Fruit fly (Drosophila melanogaster) whole organism, embryonic: ENCODE data around the gene Ac76E.

Experiments
- Asciz ChIP-seq: fragments of 200-800 bp; sonication (Bioruptor generic); optimal IDR thresholded peaks from 2 replicates; lab custom pipeline; 2017; ENCODE audit warnings: missing biosample characterization, mild to moderate bottlenecking, missing genetic modification characterization, missing genetic modification reagents
- CG11085 ChIP-seq: fragments of 200-800 bp; sonication (Bioruptor generic); IDR thresholded peaks from 2 replicates; pipeline ENCODE4 v1.3.6; 2022; ENCODE audit warnings: missing biosample characterization, missing genetic modification characterization
- CG11093 ChIP-seq: fragments of 200-800 bp; sonication (Bioruptor generic); IDR thresholded peaks from 3 replicates; pipeline ENCODE4 v1.3.6; 2022; ENCODE audit warnings: missing biosample characterization, missing genetic modification characterization
- CG12155 ChIP-seq: fragments of 200-800 bp; sonication (Bioruptor generic); optimal IDR thresholded peaks from 3 replicates; lab custom pipeline; 2016; ENCODE audit warnings: missing biosample characterization, missing genetic modification characterization
- CG12659 ChIP-seq: fragments of 200-800 bp; sonication (Bioruptor generic); optimal IDR thresholded peaks from 3 replicates; lab custom pipeline; 2017; ENCODE audit warnings: mild to moderate bottlenecking, missing biosample characterization, missing genetic modification reagents, missing genetic modification characterization
- CG14860 ChIP-seq: fragments of 200-800 bp; sonication (Bioruptor generic); IDR thresholded peaks from 3 replicates; pipeline ENCODE4 v1.3.6; 2022; ENCODE audit warnings: missing biosample characterization, missing genetic modification characterization; ENCODE audit not compliant: partially characterized antibody
- CG1529 ChIP-seq: fragments of 200-800 bp; sonication (Bioruptor generic); optimal IDR thresholded peaks from 3 replicates; lab custom pipeline; 2018; ENCODE audit warnings: missing biosample characterization, missing genetic modification characterization
- CG15479 ChIP-seq: fragments of 200-800 bp; sonication (Bioruptor generic); optimal IDR thresholded peaks from 3 replicates; lab custom pipeline; 2019; ENCODE audit warnings: missing biosample characterization, mild to moderate bottlenecking, missing genetic modification characterization, moderate library complexity
- CG15696 ChIP-seq: fragments of 200-800 bp; sonication (Bioruptor generic); optimal IDR thresholded peaks from 2 replicates; lab custom pipeline; 2019; ENCODE audit warnings: missing biosample characterization, mild to moderate bottlenecking, missing genetic modification characterization, moderate library complexity
- CG17186 ChIP-seq: fragments of 200-800 bp; sonication (Bioruptor generic); optimal IDR thresholded peaks from 3 replicates; lab custom pipeline; 2017; ENCODE audit warnings: missing biosample characterization, missing genetic modification reagents, missing genetic modification characterization
- CG17568 ChIP-seq: fragments of 200-800 bp; sonication (Bioruptor generic); optimal IDR thresholded peaks from 2 replicates; lab custom pipeline; 2018; ENCODE audit warnings: missing biosample characterization, mild to moderate bottlenecking, missing genetic modification characterization, moderate library complexity
- CG17802 ChIP-seq: fragments of 200-800 bp; sonication (Bioruptor generic); optimal IDR thresholded peaks from 2 replicates; lab custom pipeline; 2018; ENCODE audit warnings: missing biosample characterization, mild to moderate bottlenecking, missing genetic modification characterization, moderate library complexity
- CG17829 ChIP-seq: fragments of 200-800 bp; optimal IDR thresholded peaks from 2 replicates; lab custom pipeline; 2019; ENCODE audit warnings: missing biosample characterization, mild to moderate bottlenecking, missing genetic modification characterization, moderate library complexity
- CG2129 ChIP-seq: fragments of 200-800 bp; sonication (Bioruptor generic); IDR thresholded peaks from 2 replicates; pipeline ENCODE4 v1.3.6; 2022; ENCODE audit warnings: missing biosample characterization, missing genetic modification characterization; ENCODE audit not compliant: partially characterized antibody
- CG30020 ChIP-seq: fragments of 200-800 bp; optimal IDR thresholded peaks from 2 replicates; lab custom pipeline; 2019; ENCODE audit warnings: missing biosample characterization, mild to moderate bottlenecking, missing genetic modification characterization, moderate library complexity
- CG33557 ChIP-seq: fragments of 200-800 bp; sonication (Bioruptor generic); optimal IDR thresholded peaks from 2 replicates; lab custom pipeline; 2019; ENCODE audit warnings: missing biosample characterization, mild to moderate bottlenecking, missing genetic modification characterization, moderate library complexity
- CG34224 ChIP-seq: fragments of 200-800 bp; sonication (Bioruptor generic); IDR thresholded peaks from 3 replicates; pipeline ENCODE4 v1.3.6; 2022; ENCODE audit warnings: missing biosample characterization, missing genetic modification characterization; ENCODE audit not compliant: partially characterized antibody
- CG6765 ChIP-seq: fragments of 200-800 bp; sonication (Bioruptor generic); optimal IDR thresholded peaks from 3 replicates; lab custom pipeline; 2017; ENCODE audit warnings: missing biosample characterization, mild to moderate bottlenecking, missing genetic modification characterization
- CG6854 ChIP-seq: fragments of 200-800 bp; sonication (Bioruptor generic); optimal IDR thresholded peaks from 3 replicates; lab custom pipeline; 2017; ENCODE audit warnings: missing biosample characterization, mild to moderate bottlenecking, missing genetic modification characterization
- CG7271 ChIP-seq: fragments of 200-800 bp; sonication (Bioruptor generic); optimal IDR thresholded peaks from 2 replicates; lab custom pipeline; 2018; ENCODE audit warnings: missing biosample characterization, mild to moderate bottlenecking, missing genetic modification characterization, moderate library complexity
- CG7745 ChIP-seq: fragments of 200-800 bp; sonication (Bioruptor generic); optimal IDR thresholded peaks from 2 replicates; lab custom pipeline; 2018; ENCODE audit warnings: missing biosample characterization, mild to moderate bottlenecking, missing genetic modification characterization, moderate library complexity
- CG7963 ChIP-seq: fragments of 200-800 bp; sonication (Bioruptor generic); IDR thresholded peaks from 3 replicates; pipeline ENCODE4 v1.3.6; 2022; ENCODE audit warnings: missing biosample characterization, missing genetic modification characterization; ENCODE audit not compliant: partially characterized antibody
- CG7987 ChIP-seq: fragments of 200-800 bp; sonication (Bioruptor generic); optimal IDR thresholded peaks from 2 replicates; lab custom pipeline; 2018; ENCODE audit warnings: missing biosample characterization, mild to moderate bottlenecking, missing genetic modification characterization, moderate library complexity
- CG9797 ChIP-seq: fragments of 200-800 bp; sonication (Bioruptor generic); optimal IDR thresholded peaks from 3 replicates; lab custom pipeline; 2018; ENCODE audit warnings: missing biosample characterization, mild to moderate bottlenecking, missing genetic modification characterization
- Dll ChIP-seq: fragments of 200-800 bp; sonication (Bioruptor generic); IDR thresholded peaks from 4 replicates; pipeline ENCODE4 v1.3.6; 2022; ENCODE audit warnings: missing biosample characterization, missing genetic modification characterization; ENCODE audit not compliant: partially characterized antibody
- Dp ChIP-seq: fragments of 200-800 bp; sonication (Bioruptor generic); optimal IDR thresholded peaks from 2 replicates; lab custom pipeline; 2018; ENCODE audit warnings: missing biosample characterization, mild to moderate bottlenecking, missing genetic modification characterization, moderate library complexity
- E2f2 ChIP-seq: fragments of 200-800 bp; sonication (Bioruptor generic); IDR thresholded peaks from 2 replicates; pipeline ENCODE4 v1.3.6; 2022; ENCODE audit warnings: missing biosample characterization, missing genetic modification characterization
- NfI ChIP-seq: fragments of 200-800 bp; sonication (Bioruptor generic); optimal IDR thresholded peaks from 3 replicates; lab custom pipeline; 2018; ENCODE audit warnings: missing biosample characterization, mild to moderate bottlenecking, missing genetic modification characterization, moderate library complexity
- Scr ChIP-seq: fragments of 200-800 bp; sonication (Bioruptor generic); IDR thresholded peaks from 2 replicates; pipeline ENCODE4 v1.3.6; 2022; ENCODE audit warnings: missing biosample characterization, missing genetic modification characterization; ENCODE audit not compliant: partially characterized antibody
- ase ChIP-seq: fragments of 200-800 bp; sonication (Bioruptor generic); IDR thresholded peaks from 3 replicates; pipeline ENCODE4 v1.3.6; 2022; ENCODE audit warnings: missing biosample characterization, missing genetic modification characterization
- ato ChIP-seq: fragments of 200-800 bp; sonication (Bioruptor generic); IDR thresholded peaks from 2 replicates; pipeline ENCODE4 v1.3.6; 2022; ENCODE audit warnings: missing biosample characterization, missing genetic modification characterization; ENCODE audit not compliant: partially characterized antibody
- bigmax ChIP-seq: fragments of 200-800 bp; sonication (Bioruptor generic); optimal IDR thresholded peaks from 2 replicates; lab custom pipeline; 2018; ENCODE audit warnings: missing biosample characterization, mild to moderate bottlenecking, missing genetic modification characterization
- ems ChIP-seq: fragments of 200-800 bp; sonication (Bioruptor generic); optimal IDR thresholded peaks from 3 replicates; lab custom pipeline; 2016; ENCODE audit warnings: missing biosample characterization, missing genetic modification characterization
- gcm ChIP-seq: fragments of 200-800 bp; sonication (Bioruptor generic); optimal IDR thresholded peaks from 2 replicates; lab custom pipeline; 2019; ENCODE audit warnings: missing biosample characterization, mild to moderate bottlenecking, missing genetic modification characterization, moderate library complexity
- hb ChIP-seq: fragments of 200-800 bp; sonication (Bioruptor generic); IDR thresholded peaks from 3 replicates; pipeline ENCODE4 v1.3.6; 2022; ENCODE audit warnings: missing biosample characterization, missing genetic modification characterization; ENCODE audit not compliant: partially characterized antibody
- hbn ChIP-seq: fragments of 200-800 bp; sonication (Bioruptor generic); IDR thresholded peaks from 2 replicates; pipeline ENCODE4 v1.3.6; 2022; ENCODE audit warnings: missing biosample characterization, missing genetic modification characterization; ENCODE audit not compliant: partially characterized antibody
- inv ChIP-seq: fragments of 200-800 bp; sonication (Bioruptor generic); IDR thresholded peaks from 2 replicates; pipeline ENCODE4 v1.3.6; 2022; ENCODE audit warnings: missing biosample characterization, missing genetic modification characterization; ENCODE audit not compliant: partially characterized antibody
- kah ChIP-seq: fragments of 200-800 bp; sonication (Bioruptor generic); optimal IDR thresholded peaks from 2 replicates; lab custom pipeline; 2018; ENCODE audit warnings: missing biosample characterization, mild to moderate bottlenecking, missing genetic modification characterization
- mirr ChIP-seq: fragments of 200-800 bp; sonication (Bioruptor generic); optimal IDR thresholded peaks from 3 replicates; lab custom pipeline; 2018; ENCODE audit warnings: missing biosample characterization, mild to moderate bottlenecking, missing genetic modification characterization
- nerfin-2 ChIP-seq: fragments of 200-800 bp; sonication (Bioruptor generic); IDR thresholded peaks from 2 replicates; pipeline ENCODE4 v1.3.6; 2022; ENCODE audit warnings: missing biosample characterization, missing genetic modification characterization; ENCODE audit not compliant: partially characterized antibody
- onecut ChIP-seq: fragments of 200-800 bp; sonication (Bioruptor generic); IDR thresholded peaks from 2 replicates; pipeline ENCODE4 v1.3.6; 2022; ENCODE audit warnings: missing biosample characterization, missing genetic modification characterization
- sens ChIP-seq: fragments of 200-800 bp; sonication (Bioruptor generic); peaks from one replicate; lab custom pipeline; 2016; ENCODE audit warnings: missing biosample characterization, missing genetic modification characterization
- stwl ChIP-seq: fragments of 200-800 bp; sonication (Bioruptor generic); optimal IDR thresholded peaks from 3 replicates; lab custom pipeline; 2018; ENCODE audit warnings: missing biosample characterization, mild to moderate bottlenecking, missing genetic modification characterization, moderate library complexity
- tio ChIP-seq: fragments of 200-800 bp; sonication (Bioruptor generic); optimal IDR thresholded peaks from 2 replicates; lab custom pipeline; 2017; ENCODE audit warnings: missing biosample characterization, missing genetic modification characterization, inconsistent platforms
- wek ChIP-seq: fragments of 200-800 bp; sonication (Bioruptor generic); optimal IDR thresholded peaks from 3 replicates; lab custom pipeline; 2018; ENCODE audit warnings: missing biosample characterization, mild to moderate bottlenecking, missing genetic modification characterization, moderate library complexity
- zen ChIP-seq: fragments of 200-800 bp; sonication (Bioruptor generic); optimal IDR thresholded peaks from 3 replicates; lab custom pipeline; 2018; ENCODE audit warnings: missing biosample characterization, mild to moderate bottlenecking, missing genetic modification characterization, moderate library complexity

The Ac76E gene

DNA sequence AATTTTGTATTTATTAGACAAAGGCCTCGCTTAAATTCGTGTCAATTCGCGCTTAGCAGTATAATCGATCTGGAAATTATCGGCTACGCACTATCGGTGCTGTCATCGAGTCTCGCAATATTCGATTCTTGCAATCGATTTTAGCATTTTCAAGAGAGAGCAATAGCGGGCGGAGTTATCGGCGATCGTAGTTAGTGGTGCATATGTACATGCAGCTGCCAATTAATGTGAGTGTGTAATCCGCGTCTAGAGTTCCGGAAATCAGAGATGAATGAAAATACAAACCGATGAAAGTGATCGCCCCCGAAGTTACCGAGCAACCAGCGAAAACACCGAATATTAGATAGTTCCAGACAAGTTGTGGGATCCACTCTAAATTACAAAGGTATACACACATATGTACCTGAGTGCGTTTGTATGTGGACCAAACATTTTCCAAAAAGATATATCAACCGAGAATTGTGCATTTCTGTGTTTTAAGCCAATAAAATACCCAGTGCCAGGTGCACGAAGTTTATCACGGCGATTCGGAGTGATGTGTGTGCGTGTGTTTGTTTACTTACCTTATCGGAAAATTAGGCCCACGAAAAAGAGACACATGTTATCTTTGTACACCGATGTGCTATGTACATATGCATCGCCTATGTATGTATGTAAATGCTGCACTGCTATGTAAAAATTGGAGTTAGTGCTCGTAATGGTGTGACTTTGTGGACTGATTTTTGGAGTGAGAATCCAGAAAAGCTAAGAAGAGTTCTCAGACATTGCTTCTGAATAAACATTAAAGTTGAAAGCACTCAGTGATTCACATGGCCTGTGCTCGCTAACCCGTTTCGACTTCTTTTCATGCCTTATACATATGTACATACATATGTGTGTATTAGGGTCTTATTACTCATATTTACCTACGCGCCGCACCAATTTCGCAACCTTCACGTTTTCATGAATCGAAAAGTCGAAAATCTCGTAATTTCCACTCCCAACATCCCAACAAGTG is 67.5 kb downstream of the Ac76E start (continued):
- TF ChIP-seq Dp (GFP tag; lab: Kevin White, UChicago) (peak; percentile 89), CG17829 (tag; lab: Kevin White, UChicago) (peak; percentile 26), inv (GFP tag; lab: Robert Waterston, UW) (peak; percentile 81), Scr (GFP tag; lab: Robert Waterston, UW) (peak; percentile 90), CG17802 (tag; lab: Kevin White, UChicago) (no peak), CG33557 (GFP tag; lab: Kevin White, UChicago) (peak; percentile 37), bigmax (GFP tag; lab: Kevin White, UChicago) (no peak), Dll (peak; percentile 86), CG11085 (GFP tag; lab: Robert Waterston, UW) (no peak), kah (peak; percentile 16), CG2129 (peak; percentile 76), CG6854 (GFP tag; lab: Kevin White, UChicago) (no peak), nerfin-2 (GFP tag; lab: Robert Waterston, UW) (peak; percentile 100), CG12659 (GFP tag; lab: Kevin White, UChicago) (peak; percentile 41), CG1529 (GFP tag; lab: Kevin White, UChicago) (peak; percentile 17), tio (no peak), sens (peak; percentile 79), Asciz (GFP tag; lab: Kevin White, UChicago) (peak; percentile 36), CG17186 (peak; percentile 73), ato (GFP tag; lab: Robert Waterston, UW) (peak; percentile 100), CG34224 (GFP tag; lab: Robert Waterston, UW) (peak; percentile 96), onecut (peak; percentile 17; the same call in 1 of the 2 replicates), CG7987 (peak; percentile 61), hbn (peak; percentile 82), CG7963 (GFP tag; lab: Robert Waterston, UW) (peak; percentile 100), zen (peak; percentile 24), CG9797 (GFP tag; lab: Kevin White, UChicago) (peak; percentile 4), CG30020 (peak; percentile 51), CG7745 (tag; lab: Kevin White, UChicago) (no peak), CG17568 (peak; percentile 36), CG11093 (GFP tag; lab: Robert Waterston, UW) (no peak), stwl (tag; lab: Kevin White, UChicago) (peak; percentile 94), E2f2 (GFP tag; lab: Robert Waterston, UW) (peak; percentile 94), CG12155 (GFP tag; lab: Kevin White, UChicago) (no peak), CG15696 (tag; lab: Kevin White, UChicago) (peak; percentile 37), ems (peak; percentile 3), mirr (peak; percentile 44), CG14860 (GFP tag; lab: Robert Waterston, UW) (peak; percentile 99), wek (GFP tag; lab: Kevin White, UChicago) (peak; percentile 35), CG6765 (GFP tag; lab: Kevin White, UChicago) (no peak), gcm (GFP tag; lab: Kevin White, UChicago) (no peak), CG7271 (peak; percentile 20), ase (no peak), NfI (GFP tag; lab: Kevin White, UChicago) (no peak), CG15479 (GFP tag; lab: Kevin White, UChicago) (peak; percentile 84), hb (GFP tag; lab: Robert Waterston, UW) (peak; percentile 99)
